Fruit fly (Drosophila melanogaster) whole organism, prepupa: ENCODE data around the gene CG43292.
"Not testable (repeated sequence)": the region's sequence is repeated elsewhere in the genome, so short reads cannot be mapped to it uniquely, and the experiment has no call there.

Experiments
- CG10631 ChIP-seq: fragments of 200-800 bp; sonication (Bioruptor generic); optimal IDR thresholded peaks from 2 replicates; lab custom pipeline; 2016; ENCODE audit warnings: missing biosample characterization, missing genetic modification characterization
- CG10669 ChIP-seq: fragments of 200-800 bp; sonication (Bioruptor generic); optimal IDR thresholded peaks from 3 replicates; lab custom pipeline; 2018; ENCODE audit warnings: missing biosample characterization, mild to moderate bottlenecking, missing genetic modification characterization, moderate library complexity
- CG16779 ChIP-seq: fragments of 200-800 bp; sonication (Bioruptor generic); optimal IDR thresholded peaks from 3 replicates; lab custom pipeline; 2017; ENCODE audit warnings: missing biosample characterization, mild to moderate bottlenecking, missing genetic modification characterization
- CG31627 ChIP-seq: fragments of 200-800 bp; sonication (Bioruptor generic); optimal IDR thresholded peaks from 3 replicates; lab custom pipeline; 2016; ENCODE audit warnings: missing biosample characterization, missing genetic modification characterization
- CG32006 ChIP-seq: fragments of 200-800 bp; sonication (Bioruptor generic); optimal IDR thresholded peaks from 3 replicates; lab custom pipeline; 2017; ENCODE audit warnings: missing biosample characterization, mild to moderate bottlenecking, missing genetic modification characterization
- CG34406 ChIP-seq: fragments of 200-800 bp; sonication (Bioruptor generic); optimal IDR thresholded peaks from 3 replicates; lab custom pipeline; 2016; ENCODE audit warnings: missing biosample characterization, missing genetic modification characterization
- CG4318 ChIP-seq: fragments of 200-800 bp; sonication (Bioruptor generic); optimal IDR thresholded peaks from 3 replicates; lab custom pipeline; 2017; ENCODE audit warnings: missing biosample characterization, mild to moderate bottlenecking, missing genetic modification characterization
- CG6163 ChIP-seq: fragments of 200-800 bp; sonication (Bioruptor generic); IDR thresholded peaks from 3 replicates; pipeline ENCODE4 v1.3.6; 2022; ENCODE audit warnings: missing biosample characterization, missing genetic modification characterization
- CG6276 ChIP-seq: fragments of 200-800 bp; sonication (Bioruptor generic); optimal IDR thresholded peaks from 2 replicates; lab custom pipeline; 2017; ENCODE audit warnings: missing biosample characterization, mild to moderate bottlenecking, missing genetic modification characterization
- CG6792 ChIP-seq: fragments of 200-800 bp; sonication (Bioruptor generic); optimal IDR thresholded peaks from 3 replicates; lab custom pipeline; 2016; ENCODE audit warnings: missing biosample characterization, missing genetic modification characterization
- CG6854 ChIP-seq: fragments of 200-800 bp; sonication (Bioruptor generic); optimal IDR thresholded peaks from 2 replicates; lab custom pipeline; 2017; ENCODE audit warnings: missing biosample characterization, mild to moderate bottlenecking, missing genetic modification characterization
- CG7368 ChIP-seq: fragments of 200-800 bp; sonication (Bioruptor generic); optimal IDR thresholded peaks from 3 replicates; lab custom pipeline; 2016; ENCODE audit warnings: missing biosample characterization, missing genetic modification characterization
- CG8119 ChIP-seq: fragments of 200-800 bp; sonication (Bioruptor generic); IDR thresholded peaks from 3 replicates; pipeline ENCODE4 v1.3.6; 2022; ENCODE audit warnings: missing biosample characterization, missing genetic modification characterization
- CG8319 ChIP-seq: fragments of 200-800 bp; sonication (Bioruptor generic); optimal IDR thresholded peaks from 3 replicates; lab custom pipeline; 2016; ENCODE audit warnings: missing biosample characterization, missing genetic modification characterization
- CG8632 ChIP-seq: fragments of 200-800 bp; sonication (Bioruptor generic); optimal IDR thresholded peaks from 3 replicates; lab custom pipeline; 2016; ENCODE audit warnings: missing biosample characterization, missing genetic modification characterization
- Eip75B ChIP-seq: fragments of 200-800 bp; sonication (Bioruptor generic); optimal IDR thresholded peaks from 3 replicates; lab custom pipeline; 2016; ENCODE audit warnings: missing biosample characterization, missing genetic modification characterization
- Eip78C ChIP-seq: fragments of 200-800 bp; sonication (Bioruptor generic); peaks from one replicate; lab custom pipeline; 2016; ENCODE audit warnings: missing biosample characterization, missing genetic modification characterization
- Ets96B ChIP-seq: fragments of 200-800 bp; optimal IDR thresholded peaks from 2 replicates; lab custom pipeline; 2019; ENCODE audit warnings: missing biosample characterization, mild to moderate bottlenecking, missing genetic modification characterization, moderate library complexity
- Gug ChIP-seq: fragments of 200-800 bp; sonication (Bioruptor generic); IDR thresholded peaks from 2 replicates; pipeline ENCODE4 v1.3.6; 2022; ENCODE audit warnings: missing biosample characterization, missing genetic modification characterization
- Hr38 ChIP-seq: sonication (Bioruptor generic); optimal IDR thresholded peaks from 2 replicates; lab custom pipeline; 2016; ENCODE audit warnings: missing biosample characterization, missing genetic modification characterization
- Hr4 ChIP-seq: fragments of 200-800 bp; sonication (Bioruptor generic); optimal IDR thresholded peaks from 3 replicates; lab custom pipeline; 2016; ENCODE audit warnings: missing biosample characterization, missing genetic modification characterization
- Lpt ChIP-seq: fragments of 200-800 bp; sonication (Bioruptor generic); optimal IDR thresholded peaks from 3 replicates; lab custom pipeline; 2016; ENCODE audit warnings: missing biosample characterization, missing genetic modification characterization
- OdsH ChIP-seq: fragments of 200-800 bp; sonication (Bioruptor generic); optimal IDR thresholded peaks from 3 replicates; lab custom pipeline; 2016; ENCODE audit warnings: missing biosample characterization, missing genetic modification characterization
- Smox ChIP-seq: fragments of 200-800 bp; sonication (Bioruptor generic); optimal IDR thresholded peaks from 3 replicates; lab custom pipeline; 2016; ENCODE audit warnings: missing biosample characterization, missing genetic modification characterization
- Sox102F ChIP-seq: fragments of 200-800 bp; sonication (Bioruptor generic); optimal IDR thresholded peaks from 2 replicates; lab custom pipeline; 2016; ENCODE audit warnings: missing biosample characterization, mild to moderate bottlenecking, missing genetic modification characterization
- Sox14 ChIP-seq: fragments of 200-800 bp; sonication (Bioruptor generic); optimal IDR thresholded peaks from 3 replicates; lab custom pipeline; 2016; ENCODE audit warnings: missing biosample characterization, missing genetic modification characterization
- achi ChIP-seq: fragments of 200-800 bp; sonication (Bioruptor generic); optimal IDR thresholded peaks from 3 replicates; lab custom pipeline; 2016; ENCODE audit warnings: missing biosample characterization, missing genetic modification characterization
- acj6 ChIP-seq: fragments of 200-800 bp; sonication (Bioruptor generic); optimal IDR thresholded peaks from 3 replicates; lab custom pipeline; 2016; ENCODE audit warnings: missing biosample characterization, missing genetic modification characterization
- dac ChIP-seq: fragments of 200-800 bp; sonication (Bioruptor generic); optimal IDR thresholded peaks from 2 replicates; lab custom pipeline; 2017; ENCODE audit warnings: missing biosample characterization, mild to moderate bottlenecking, missing genetic modification characterization
- dsx ChIP-seq: fragments of 200-800 bp; optimal IDR thresholded peaks from 3 replicates; lab custom pipeline; 2019; ENCODE audit warnings: missing biosample characterization, mild to moderate bottlenecking, missing genetic modification characterization, moderate library complexity; ENCODE audit not compliant: poor library complexity, severe bottlenecking
- eg ChIP-seq: fragments of 200-800 bp; sonication (Bioruptor generic); IDR thresholded peaks from 3 replicates; pipeline ENCODE4 v1.3.6; 2022; ENCODE audit warnings: missing biosample characterization, missing genetic modification characterization
- esn ChIP-seq: fragments of 200-800 bp; sonication (Bioruptor generic); optimal IDR thresholded peaks from 2 replicates; lab custom pipeline; 2016; ENCODE audit warnings: missing biosample characterization, mild to moderate bottlenecking, missing genetic modification characterization, moderate library complexity
- fd59A ChIP-seq: fragments of 200-800 bp; sonication (Bioruptor generic); optimal IDR thresholded peaks from 2 replicates; lab custom pipeline; 2017; ENCODE audit warnings: missing biosample characterization, mild to moderate bottlenecking, missing genetic modification characterization, missing genetic modification reagents
- fd85E ChIP-seq: fragments of 200-800 bp; sonication (Bioruptor generic); optimal IDR thresholded peaks from 3 replicates; lab custom pipeline; 2016; ENCODE audit warnings: missing biosample characterization, missing genetic modification characterization
- fkh ChIP-seq: fragments of 200-800 bp; sonication (Bioruptor generic); optimal IDR thresholded peaks from 3 replicates; lab custom pipeline; 2017; ENCODE audit warnings: missing biosample characterization, mild to moderate bottlenecking, missing genetic modification characterization, moderate library complexity
- lz ChIP-seq: fragments of 200-800 bp; sonication (Bioruptor generic); optimal IDR thresholded peaks from 3 replicates; lab custom pipeline; 2016; ENCODE audit warnings: missing biosample characterization, missing genetic modification characterization
- pdm3 ChIP-seq: fragments of 200-800 bp; sonication (Bioruptor generic); optimal IDR thresholded peaks from 3 replicates; lab custom pipeline; 2016; ENCODE audit warnings: missing biosample characterization, missing genetic modification characterization
- svp ChIP-seq: fragments of 200-800 bp; sonication (Bioruptor generic); peaks from one replicate; lab custom pipeline; 2016; ENCODE audit warnings: missing biosample characterization, missing genetic modification characterization
- vri ChIP-seq: fragments of 200-800 bp; sonication (Bioruptor generic); optimal IDR thresholded peaks from 3 replicates; lab custom pipeline; 2016; ENCODE audit warnings: missing biosample characterization, mild to moderate bottlenecking, missing genetic modification characterization

Gene CG43292

DNA sequence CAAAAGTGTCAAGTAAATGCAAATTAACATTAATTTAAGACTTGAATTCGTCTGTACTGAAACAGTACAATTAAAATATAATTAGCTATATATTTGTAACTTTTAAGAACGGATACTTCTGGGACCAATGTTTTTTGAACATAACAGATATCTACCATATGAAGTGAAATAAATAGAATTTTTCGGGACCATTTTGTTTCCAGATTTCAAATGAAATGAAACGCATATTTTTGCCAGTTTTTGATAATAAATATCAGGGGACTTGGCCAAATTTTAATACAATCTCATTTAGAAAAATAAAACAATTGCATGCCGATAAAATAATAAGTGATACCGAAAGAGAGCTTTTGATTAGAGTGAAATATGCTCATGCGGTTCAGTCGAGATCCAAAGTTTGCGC, 10.3 kb downstream of the CG43292 start, which contains the start of gene mthl6:
Gene mthl6, plus strand, starts transcription at position 301 of the 400 bp plus-strand sequence.
- TF ChIP-seq CG16779 (tag; lab: Kevin White, UChicago) (no peak), lz (GFP tag; lab: Kevin White, UChicago) (no peak), vri (no peak), CG6854 (no peak), pdm3 (GFP tag; lab: Kevin White, UChicago) (no peak), fkh (GFP tag; lab: Kevin White, UChicago) (no peak), fd85E (no peak)

DNA sequence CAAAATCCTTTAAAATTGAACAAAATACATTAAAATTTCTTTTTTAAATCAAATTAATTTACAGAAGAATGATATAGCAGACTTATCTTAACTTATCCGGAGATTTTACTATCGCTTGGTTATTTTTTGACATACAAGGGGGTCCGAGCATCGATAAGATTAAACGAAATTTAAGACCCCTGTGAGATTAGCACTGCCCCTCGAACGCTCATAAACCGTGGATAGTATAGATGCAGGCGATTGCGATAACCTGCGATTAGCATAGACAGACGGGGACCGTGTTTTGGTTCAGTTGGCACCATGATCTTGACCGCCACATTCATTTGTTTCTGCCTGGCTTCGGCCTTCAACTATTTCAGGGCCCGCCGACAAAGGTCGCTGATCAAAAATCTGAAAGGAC, 16.2 kb downstream of the CG43292 start, which contains the start of gene Cyp316a1:
Gene Cyp316a1, plus strand, starts transcription at position 301 of the 400 bp plus-strand sequence.
- TF ChIP-seq eg (GFP tag; lab: Robert Waterston, UW) (no peak), svp (peak; percentile 40)

- TF ChIP-seq Sox14 (GFP tag; lab: Kevin White, UChicago) (no peak), CG6163 (no peak), Sox102F (GFP tag; lab: Kevin White, UChicago) (no peak)
Observed at dm6 chr3L:7496097-7496496, 20.7 kb downstream of the CG43292 start, which contains the start of gene Cyp4d8. Cyp4d8 (minus strand) TSS chr3L:7496197.

DNA sequence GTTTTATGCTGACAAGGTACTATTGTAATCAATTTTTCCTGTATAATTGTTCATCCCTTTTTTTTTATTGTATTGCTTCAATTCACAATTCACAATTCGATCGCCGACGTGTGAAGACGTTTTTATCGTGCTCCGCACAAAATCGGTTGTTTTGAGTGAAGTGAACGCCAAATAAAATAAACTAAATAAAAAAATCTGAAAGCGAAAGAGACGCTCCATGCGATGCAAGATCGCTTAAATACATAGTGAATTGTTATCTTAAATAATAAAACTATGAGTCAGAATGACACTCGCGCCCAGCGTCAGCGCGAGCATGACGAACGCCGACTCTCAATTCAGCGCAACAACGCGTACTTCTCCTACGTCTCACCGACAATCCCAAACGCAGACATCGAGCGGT, 23.4 kb downstream of the CG43292 start, which contains the start of gene CG8539:
Gene CG8539, minus strand, starts transcription at position 101 of the 400 bp plus-strand sequence.
- not testable (repeated sequence) for TF ChIP-seq esn; CG6163; acj6 (GFP tag; lab: Kevin White, UChicago)

DNA sequence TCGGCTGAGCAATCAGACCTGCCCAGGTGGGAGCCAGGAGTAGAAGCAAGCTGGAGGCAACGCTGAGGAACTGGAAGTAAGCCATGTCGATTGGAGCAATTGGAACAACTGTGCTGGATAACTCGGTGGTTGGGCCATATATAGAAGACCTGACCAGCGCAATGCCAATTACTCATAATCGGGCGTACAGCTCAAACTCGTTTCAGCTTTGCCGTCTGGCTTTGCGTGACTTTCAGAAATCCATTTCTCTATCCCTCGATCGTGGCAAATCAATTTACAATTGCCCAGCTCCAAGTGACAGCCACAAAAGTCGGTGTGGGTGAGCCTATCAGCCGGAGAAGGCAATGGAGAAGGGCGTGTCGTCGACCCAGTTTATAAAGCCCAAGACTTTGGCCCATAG, 30.7 kb downstream of the CG43292 start, which contains the start of gene CG7548:
Gene CG7548, minus strand, starts transcription at position 101 of the 400 bp plus-strand sequence.
- TF ChIP-seq CG6163: no peak
- TF ChIP-seq CG8119 (GFP tag; lab: Robert Waterston, UW): no peak
- TF ChIP-seq CG16779 (tag; lab: Kevin White, UChicago): no peak
- no peak for TF ChIP-seq CG10631 (GFP tag; lab: Kevin White, UChicago)
- no peak for TF ChIP-seq dsx (GFP tag; lab: Kevin White, UChicago)
- TF ChIP-seq achi (GFP tag; lab: Kevin White, UChicago): no peak
- no peak for TF ChIP-seq Eip78C (GFP tag; lab: Kevin White, UChicago)
- no peak for TF ChIP-seq eg (GFP tag; lab: Robert Waterston, UW)
- TF ChIP-seq CG6792 (GFP tag; lab: Kevin White, UChicago): no peak
- no peak for TF ChIP-seq OdsH
- TF ChIP-seq CG10669 (GFP tag; lab: Kevin White, UChicago): no peak
- no peak for TF ChIP-seq Hr38 (GFP tag; lab: Kevin White, UChicago)
- no peak for TF ChIP-seq pdm3 (GFP tag; lab: Kevin White, UChicago)
- no peak for TF ChIP-seq Ets96B (tag; lab: Kevin White, UChicago)
- no peak for TF ChIP-seq fd85E
- no peak for TF ChIP-seq CG6276 (GFP tag; lab: Kevin White, UChicago)
- TF ChIP-seq fd59A (GFP tag; lab: Kevin White, UChicago): no peak
- TF ChIP-seq Eip75B (GFP tag; lab: Kevin White, UChicago): no peak
- no peak for TF ChIP-seq Hr4 (GFP tag; lab: Kevin White, UChicago)
- TF ChIP-seq CG7368 (GFP tag; lab: Kevin White, UChicago): no peak

dm6 chr3L:7510414-7511384, 35.3 kb downstream of the CG43292 start, which contains the start of gene CG7546:
CG7546 (plus strand) TSS chr3L:7510986.
- TF ChIP-seq CG6276 (GFP tag; lab: Kevin White, UChicago) (no peak), CG34406 (peak; percentile 24), acj6 (GFP tag; lab: Kevin White, UChicago) (peak; percentile 41), Eip78C (GFP tag; lab: Kevin White, UChicago) (peak; percentile 82), CG31627 (GFP tag; lab: Kevin White, UChicago) (peak; percentile 47), Gug (GFP tag; lab: Robert Waterston, UW) (no peak), CG8632 (GFP tag; lab: Kevin White, UChicago) (peak; percentile 15), Sox102F (GFP tag; lab: Kevin White, UChicago) (no peak), CG32006 (peak; percentile 52), CG8119 (GFP tag; lab: Robert Waterston, UW) (0 out of 3 replicates have a peak, but pooled peaks have one; percentile 16), CG8319 (GFP tag; lab: Kevin White, UChicago) (no peak), dac (GFP tag; lab: Kevin White, UChicago) (peak; percentile 12), Lpt (no peak), Smox (no peak), Sox14 (GFP tag; lab: Kevin White, UChicago) (peak; percentile 51), CG10669 (GFP tag; lab: Kevin White, UChicago) (no peak), achi (GFP tag; lab: Kevin White, UChicago) (peak; percentile 92), CG4318 (GFP tag; lab: Kevin White, UChicago) (no peak)
